Worm (Caenorhabditis elegans) whole organism, mixed stage, embryonic: ENCODE data around the gene M195.2.

Experiments
- blmp-1 ChIP-seq: fragments of 150-350 bp; optimal IDR thresholded peaks from 2 replicates; lab custom pipeline; 2014; ENCODE audit warnings: missing biosample characterization, missing genetic modification characterization
- ces-1 ChIP-seq: fragments of 150-350 bp; optimal IDR thresholded peaks from 2 replicates; lab custom pipeline; 2014; ENCODE audit warnings: missing biosample characterization, missing genetic modification reagents, missing genetic modification characterization
- elt-1 ChIP-seq: sonication (generic microtip); optimal IDR thresholded peaks from 2 replicates; lab custom pipeline; 2017; ENCODE audit warnings: missing genetic modification characterization, mild to moderate bottlenecking, missing compliant biosample characterization, antibody characterized with exemption, moderate library complexity, borderline replicate concordance; ENCODE audit not compliant: insufficient read depth
- lin-13 ChIP-seq: fragments of 150-350 bp; optimal IDR thresholded peaks from 2 replicates; lab custom pipeline; 2014; ENCODE audit warnings: missing biosample characterization, missing genetic modification characterization
- lin-32 ChIP-seq: fragments of 200-800 bp; sonication (Bioruptor generic); optimal IDR thresholded peaks from 2 replicates; lab custom pipeline; 2018; ENCODE audit warnings: mild to moderate bottlenecking, missing genetic modification characterization, missing compliant biosample characterization
- nhr-12 ChIP-seq: fragments of 150-350 bp; optimal IDR thresholded peaks from 2 replicates; lab custom pipeline; 2014; ENCODE audit warnings: missing biosample characterization, missing genetic modification characterization
- nhr-2 ChIP-seq: fragments of 150-350 bp; optimal IDR thresholded peaks from 2 replicates; lab custom pipeline; 2014; ENCODE audit warnings: missing biosample characterization, missing genetic modification characterization
- nhr-237 ChIP-seq: fragments of 150-350 bp; optimal IDR thresholded peaks from 2 replicates; lab custom pipeline; 2014; ENCODE audit warnings: missing biosample characterization, missing genetic modification characterization
- snpc-4 ChIP-seq: fragments of 150-350 bp; optimal IDR thresholded peaks from 2 replicates; lab custom pipeline; 2014; ENCODE audit warnings: missing biosample characterization, missing genetic modification characterization
- sptf-1 ChIP-seq: sonication (generic microtip); optimal IDR thresholded peaks from 2 replicates; lab custom pipeline; 2017; ENCODE audit warnings: mild to moderate bottlenecking, missing genetic modification characterization, moderate library complexity, missing compliant biosample characterization
- unc-39 ChIP-seq: fragments of 150-350 bp; optimal IDR thresholded peaks from 2 replicates; lab custom pipeline; 2014; ENCODE audit warnings: missing biosample characterization, missing genetic modification characterization
- unc-62 ChIP-seq: fragments of 150-350 bp; optimal IDR thresholded peaks from 2 replicates; lab custom pipeline; 2014; ENCODE audit warnings: missing biosample characterization, missing genetic modification reagents, missing genetic modification characterization

ce11 chrII:8328820-8329339 is 31.7 kb upstream of the M195.2 start, which contains the start of gene hel-1:
- TF ChIP-seq unc-62 (GFP tag; lab: Kevin White, UChicago): peak; percentile 61
- peak; percentile 83 for TF ChIP-seq lin-32
- peak; percentile 77 for TF ChIP-seq nhr-237 (tag; lab: Kevin White, UChicago)
- no peak for TF ChIP-seq snpc-4 (tag; lab: Kevin White, UChicago)
- peak; percentile 84 for TF ChIP-seq ces-1 (GFP tag; lab: Kevin White, UChicago)
- peak; percentile 92 for TF ChIP-seq lin-13
- TF ChIP-seq sptf-1 (tag; lab: Kevin White, UChicago): peak; percentile 64
- TF ChIP-seq blmp-1 (tag; lab: Kevin White, UChicago): no peak
- TF ChIP-seq nhr-12 (tag; lab: Kevin White, UChicago): no peak
- TF ChIP-seq nhr-2: peak; percentile 19
- TF ChIP-seq elt-1 (tag; lab: Kevin White, UChicago): no peak
- no peak for TF ChIP-seq unc-39 (tag; lab: Kevin White, UChicago)
